ENCODE assay signal across 2 worm cellular contexts in the genomic region with DNA sequence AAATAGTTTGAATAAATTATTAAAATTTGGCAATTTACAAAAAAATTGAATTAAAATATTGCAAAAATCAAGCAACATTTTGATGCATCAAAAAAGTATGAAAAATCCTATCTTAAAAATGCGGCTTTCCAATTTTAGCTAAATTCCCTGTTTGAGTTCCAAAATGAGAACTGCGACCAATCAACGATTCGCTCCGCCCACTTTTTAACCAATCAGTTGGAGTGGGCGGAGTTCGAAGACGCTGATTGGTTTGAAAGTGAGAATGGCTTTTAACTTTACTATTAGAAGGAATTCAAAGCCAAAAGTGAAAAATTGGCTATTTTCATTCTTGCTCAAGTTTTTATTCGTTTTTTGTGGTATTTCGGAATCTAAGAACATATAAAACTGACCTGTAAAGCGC.
TF ChIP-seq lines count a peak whose summit lies in the region.

No protein-coding gene starts in this region.

TF ChIP-seq in whole organism, L3 larva, 47 proteins besides CTCF, POLR2A, EP300 and RAD21:
- TF ChIP-seq R02D3.7 (tag; optimal IDR thresholded peaks at IDR 0.05; lab: Kevin White, UChicago) (no peak), nhr-76 (tag; optimal IDR thresholded peaks at IDR 0.05; lab: Kevin White, UChicago) (no peak), ceh-9 (tag; optimal IDR thresholded peaks at IDR 0.05; lab: Kevin White, UChicago) (no peak), nhr-11 (tag; optimal IDR thresholded peaks at IDR 0.05; lab: Kevin White, UChicago) (no peak), nfya-1 (tag; optimal IDR thresholded peaks at IDR 0.05; lab: Kevin White, UChicago; ENCODE audit: insufficient read depth) (peak; percentile 81), fos-1 (tag; optimal IDR thresholded peaks at IDR 0.05; lab: Kevin White, UChicago) (no peak), nhr-25 (tag; optimal IDR thresholded peaks at IDR 0.05; lab: Kevin White, UChicago) (no peak)

TF ChIP-seq in whole organism, late embryonic, 69 proteins besides CTCF, POLR2A, EP300 and RAD21:
- TF ChIP-seq nfya-1 (tag; optimal IDR thresholded peaks at IDR 0.05; lab: Kevin White, UChicago) (peak; percentile 92), hlh-15 (tag; optimal IDR thresholded peaks at IDR 0.05; lab: Kevin White, UChicago) (no peak)
